Fruit fly (Drosophila melanogaster): ENCODE measurements around the gene CG33648.

The CG33648 gene

DNA sequence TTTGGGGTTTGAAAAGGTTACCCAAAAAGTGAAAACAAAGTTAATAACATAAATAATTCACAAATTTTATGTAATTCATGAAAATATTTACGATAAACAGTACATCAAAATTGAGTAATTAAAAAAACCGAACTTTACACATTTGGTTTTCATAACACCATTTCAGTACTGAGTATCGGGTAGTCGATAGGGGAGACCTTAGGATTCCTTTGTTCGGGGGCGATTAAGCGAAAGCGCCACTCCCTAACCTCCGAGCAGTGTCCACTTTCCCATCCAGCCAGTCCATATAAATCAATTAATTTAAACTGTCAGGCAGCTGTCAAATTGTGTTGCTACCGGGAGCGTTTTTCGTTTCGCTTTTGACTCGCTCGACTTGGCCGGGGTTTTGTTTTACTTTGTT lies 38.2 kb downstream of the CG33648 start (continued):
- peak; percentile 50 for TF ChIP-seq CG13424 (tag; optimal IDR thresholded peaks at IDR 0.05)
- TF ChIP-seq CG33557 (GFP tag; optimal IDR thresholded peaks at IDR 0.05): no peak
- TF ChIP-seq tgo (GFP tag; IDR thresholded peaks at IDR 0.05): no peak
- no peak for TF ChIP-seq aop (GFP tag; IDR thresholded peaks at IDR 0.05)
- TF ChIP-seq CG6683 (GFP tag; optimal IDR thresholded peaks at IDR 0.05): no peak
- no peak for TF ChIP-seq CG13123 (GFP tag; optimal IDR thresholded peaks at IDR 0.05)
- TF ChIP-seq C15 (GFP tag; IDR thresholded peaks at IDR 0.05): no peak
- TF ChIP-seq Hmr (GFP tag; optimal IDR thresholded peaks at IDR 0.05): no peak
- peak; percentile 32 for TF ChIP-seq grau (tag; optimal IDR thresholded peaks at IDR 0.05)
- TF ChIP-seq Atf-2 (GFP tag; optimal IDR thresholded peaks at IDR 0.05): no peak
- peak; percentile 41 for TF ChIP-seq CG10209 (GFP tag; optimal IDR thresholded peaks at IDR 0.05)
- peak; percentile 45 for TF ChIP-seq ewg (GFP tag; optimal IDR thresholded peaks at IDR 0.05)
- peak; percentile 29 for TF ChIP-seq nau (GFP tag; optimal IDR thresholded peaks at IDR 0.05)
- TF ChIP-seq chif (GFP tag; optimal IDR thresholded peaks at IDR 0.05): peak in 1 of 2 experiments; percentile 46
- peak; percentile 50 for TF ChIP-seq CG17359 (tag; optimal IDR thresholded peaks at IDR 0.05)
- TF ChIP-seq CG15696 (tag; optimal IDR thresholded peaks at IDR 0.05): peak; percentile 44
- TF ChIP-seq CG16813 (GFP tag; IDR thresholded peaks at IDR 0.05; ENCODE audit: partially characterized antibody): no peak
- peak; percentile 62 for TF ChIP-seq gsb-n (tag; optimal IDR thresholded peaks at IDR 0.05)
- TF ChIP-seq Deaf1 (tag; optimal IDR thresholded peaks at IDR 0.05): no peak
- TF ChIP-seq zfh1 (GFP tag; IDR thresholded peaks at IDR 0.05): peak; percentile 63; the same call in 2 of the 3 replicates
- TF ChIP-seq Ets97D (GFP tag; optimal IDR thresholded peaks at IDR 0.05): no peak
- 0 out of 3 replicates have a peak, but pooled peaks have one; percentile 33 for TF ChIP-seq CG3726 (GFP tag; IDR thresholded peaks at IDR 0.05)
- no peak for TF ChIP-seq CG16779 (GFP tag; IDR thresholded peaks at IDR 0.05)
- peak; percentile 71 for TF ChIP-seq CG17361 (GFP tag; IDR thresholded peaks at IDR 0.05)
- TF ChIP-seq CG12942 (GFP tag; optimal IDR thresholded peaks at IDR 0.05): no peak
- peak in 1 of 2 experiments; percentile 32 for TF ChIP-seq dpn (GFP tag; optimal IDR thresholded peaks at IDR 0.05)
- peak in 1 of 2 experiments; percentile 34 for TF ChIP-seq Hr78 (GFP tag; optimal IDR thresholded peaks at IDR 0.05)
- TF ChIP-seq CG34422 (GFP tag; IDR thresholded peaks at IDR 0.05): peak; percentile 42; the same call in 1 of the 3 replicates
- TF ChIP-seq CG4424 (GFP tag; optimal IDR thresholded peaks at IDR 0.05): peak; percentile 45
- TF ChIP-seq CG17912 (GFP tag; optimal IDR thresholded peaks at IDR 0.05): no peak
- 0 out of 2 replicates have a peak, but pooled peaks have one; percentile 10 for TF ChIP-seq CG8765 (GFP tag; IDR thresholded peaks at IDR 0.05)
- no peak for TF ChIP-seq usp (GFP tag; optimal IDR thresholded peaks at IDR 0.05)
- peak; percentile 68 for TF ChIP-seq nmo (GFP tag; optimal IDR thresholded peaks at IDR 0.05)
- TF ChIP-seq row (GFP tag; IDR thresholded peaks at IDR 0.05): peak; percentile 58
- TF ChIP-seq CG18619 (GFP tag; optimal IDR thresholded peaks at IDR 0.05): peak; percentile 0
- 0 out of 2 replicates have a peak, but pooled peaks have one; percentile 28 for TF ChIP-seq lmd (GFP tag; IDR thresholded peaks at IDR 0.05)
- TF ChIP-seq oc (tag; optimal IDR thresholded peaks at IDR 0.05): peak; percentile 4
- peak; percentile 55 for TF ChIP-seq CG4820 (GFP tag; optimal IDR thresholded peaks at IDR 0.05)
- TF ChIP-seq gem (tag; optimal IDR thresholded peaks at IDR 0.05): peak; percentile 71
- TF ChIP-seq jing (GFP tag; optimal IDR thresholded peaks at IDR 0.05): peak; percentile 20
- peak; percentile 51 for TF ChIP-seq CG7839 (tag; optimal IDR thresholded peaks at IDR 0.05)
- peak; percentile 24 for TF ChIP-seq CG18476 (GFP tag; optimal IDR thresholded peaks at IDR 0.05)
- 0 out of 2 replicates have a peak, but pooled peaks have one; percentile 7 for TF ChIP-seq E2f1 (GFP tag; IDR thresholded peaks at IDR 0.05)
- TF ChIP-seq CG17385 (GFP tag; optimal IDR thresholded peaks at IDR 0.05): peak; percentile 25
- TF ChIP-seq amos (GFP tag; IDR thresholded peaks at IDR 0.05; ENCODE audit: partially characterized antibody): no peak
- peak; percentile 41 for TF ChIP-seq Antp (GFP tag; optimal IDR thresholded peaks at IDR 0.05)
- TF ChIP-seq hkb (optimal IDR thresholded peaks at IDR 0.05): no peak
- TF ChIP-seq hkb (GFP tag; IDR thresholded peaks at IDR 0.05): no peak
- peak; percentile 89 for TF ChIP-seq D19B (GFP tag; optimal IDR thresholded peaks at IDR 0.05)
- TF ChIP-seq otp (GFP tag; IDR thresholded peaks at IDR 0.05): peak; percentile 74

Data from whole organism, embryonic.